Fruit fly (Drosophila melanogaster) whole organism: ENCODE results near the gene Cpr62Bc.

ENCODE experiments used
- EcR ChIP-seq, 2 experiments: fragments of >200 bp; optimal IDR thresholded peaks; 2 replicates each; lab custom pipeline; 2017; ENCODE audit warnings: missing biosample characterization in 2 of 2, missing genetic modification characterization in 2 of 2, missing genetic modification reagents in 2 of 2
- psq ChIP-seq: fragments of >200 bp; optimal IDR thresholded peaks from 2 replicates; lab custom pipeline; 2017

DNA sequence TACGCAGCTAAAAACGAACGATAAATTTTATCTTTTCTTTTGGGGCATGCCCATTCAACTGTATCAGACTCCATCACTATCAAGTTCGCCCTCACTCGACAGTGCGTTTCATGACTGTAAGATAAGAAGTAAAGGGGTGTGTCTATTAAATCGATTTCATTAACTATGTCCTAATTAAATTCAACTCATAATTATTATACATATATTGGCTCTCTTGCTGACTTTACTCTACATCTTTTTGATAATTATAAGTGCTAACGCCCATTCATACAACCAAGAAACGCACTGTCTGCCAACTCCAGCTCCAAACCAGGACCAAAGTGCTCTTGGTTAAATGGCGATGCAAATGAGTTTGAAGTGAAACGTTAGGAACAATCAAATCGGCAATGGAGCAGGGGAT, 27.0 kb upstream of the Cpr62Bc start:
- TF ChIP-seq psq (no peak), EcR (GFP tag; optimal IDR thresholded peaks at IDR 0.05; lab: Kevin White, UChicago) (no peak)
